Worm (Caenorhabditis elegans): Measurements from ENCODE around the gene nhr-159.

DNA sequence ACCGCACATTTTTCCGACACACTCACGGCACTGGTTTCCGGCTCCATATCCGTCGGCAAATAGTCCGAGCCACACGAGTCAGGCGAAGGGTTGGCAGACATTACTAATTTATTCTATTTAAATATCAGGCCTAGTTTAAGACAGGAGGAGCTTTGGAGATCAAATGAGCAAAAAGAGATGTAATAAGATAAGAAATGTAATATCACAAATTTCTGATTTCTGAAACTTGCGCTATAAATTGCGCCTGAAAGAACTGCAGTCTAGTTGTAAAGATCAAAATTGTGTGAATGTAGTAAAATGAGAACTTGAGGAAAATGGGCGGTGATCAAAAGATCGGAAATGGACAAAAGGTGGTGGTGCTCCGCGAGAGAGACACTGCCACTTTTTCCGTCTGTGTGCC is 23.3 kb downstream of the nhr-159 start, which contains the start of gene nhr-186:
- TF ChIP-seq zip-5 (tag; optimal IDR thresholded peaks at IDR 0.05) (no peak), nhr-11 (tag; optimal IDR thresholded peaks at IDR 0.05) (no peak), unc-86 (tag; optimal IDR thresholded peaks at IDR 0.05) (no peak), fkh-10 (GFP tag; optimal IDR thresholded peaks at IDR 0.05) (no peak), hlh-6 (tag; optimal IDR thresholded peaks at IDR 0.05) (no peak), tbx-2 (tag; optimal IDR thresholded peaks at IDR 0.05) (no peak), pqm-1 (tag; optimal IDR thresholded peaks at IDR 0.05) (no peak), K02D7.2 (tag; optimal IDR thresholded peaks at IDR 0.05) (no peak), sox-2 (GFP tag; IDR thresholded peaks at IDR 0.05) (no peak), fax-1 (tag; optimal IDR thresholded peaks at IDR 0.05) (no peak)

Measured in whole organism, late embryonic.